Fruit fly (Drosophila melanogaster): Measurements from ENCODE around the gene CAH16.

dm6 chr3R:31221337-31222047 lies 38.6 kb upstream of the CAH16 start:
- TF ChIP-seq CG33017 (tag; optimal IDR thresholded peaks at IDR 0.05) (peak; percentile 31), toe (GFP tag; optimal IDR thresholded peaks at IDR 0.05) (no peak), ovo (GFP tag; optimal IDR thresholded peaks at IDR 0.05) (peak; percentile 7), bab1 (GFP tag; optimal IDR thresholded peaks at IDR 0.05) (no peak), kay (GFP tag; ENCODE audit: borderline replicate concordance) (no peak), CG11617 (GFP tag; optimal IDR thresholded peaks at IDR 0.05) (peak; percentile 60), Mnt (GFP tag; optimal IDR thresholded peaks at IDR 0.05) (peak; percentile 18), cic (GFP tag; optimal IDR thresholded peaks at IDR 0.05) (peak; percentile 99), CG12768 (GFP tag; optimal IDR thresholded peaks at IDR 0.05) (peak; percentile 18), Crg-1 (GFP tag; optimal IDR thresholded peaks at IDR 0.05) (peak; percentile 15), CG5204 (GFP tag; optimal IDR thresholded peaks at IDR 0.05) (no peak)
